Worm (Caenorhabditis elegans) whole organism, L3 larva: ENCODE data around the gene Y64H9A.2.
A peak's percentile ranks its signal among the peaks of the same experiment; 100 is the strongest.

Experiments
- R02D3.7 ChIP-seq: fragments of 150-350 bp; optimal IDR thresholded peaks from 2 replicates; lab custom pipeline; 2014; ENCODE audit warnings: missing biosample characterization, missing genetic modification characterization
- aly-2 ChIP-seq: fragments of 150-350 bp; optimal IDR thresholded peaks from 2 replicates; lab custom pipeline; 2014; ENCODE audit warnings: missing biosample characterization, missing genetic modification characterization
- ama-1 ChIP-seq: fragments of 150-350 bp; optimal IDR thresholded peaks from 2 replicates; lab custom pipeline; 2018
- ceh-9 ChIP-seq: sonication (generic microtip); optimal IDR thresholded peaks from 2 replicates; lab custom pipeline; 2018; ENCODE audit warnings: missing biosample characterization, missing genetic modification characterization
- egl-27 ChIP-seq: sonication (generic microtip); optimal IDR thresholded peaks from 4 replicates; lab custom pipeline; 2017; ENCODE audit warnings: missing biosample characterization, missing genetic modification reagents, missing genetic modification characterization
- elt-2 ChIP-seq: sonication (generic microtip); optimal IDR thresholded peaks from 2 replicates; lab custom pipeline; 2016; ENCODE audit warnings: missing genetic modification reagents, mild to moderate bottlenecking, missing genetic modification characterization, missing compliant biosample characterization
- fkh-10 ChIP-seq: sonication (generic microtip); optimal IDR thresholded peaks from 2 replicates; lab custom pipeline; 2017; ENCODE audit warnings: missing biosample characterization, missing genetic modification reagents, missing genetic modification characterization
- fos-1 ChIP-seq: fragments of 150-350 bp; optimal IDR thresholded peaks from 2 replicates; lab custom pipeline; 2014; ENCODE audit warnings: missing biosample characterization, missing genetic modification characterization
- lin-39 ChIP-seq: fragments of 150-350 bp; optimal IDR thresholded peaks from 2 replicates; lab custom pipeline; 2018; ENCODE audit warnings: missing biosample characterization, missing genetic modification reagents, missing genetic modification characterization
- nfya-1 ChIP-seq: sonication (generic microtip); optimal IDR thresholded peaks from 2 replicates; lab custom pipeline; 2017; ENCODE audit warnings: missing genetic modification characterization, mild to moderate bottlenecking, missing compliant biosample characterization, antibody characterized with exemption, moderate library complexity; ENCODE audit not compliant: insufficient read depth
- nhr-11 ChIP-seq: fragments of 150-350 bp; optimal IDR thresholded peaks from 2 replicates; lab custom pipeline; 2014; ENCODE audit warnings: missing biosample characterization, missing genetic modification characterization
- nhr-28 ChIP-seq: fragments of 150-350 bp; optimal IDR thresholded peaks from 2 replicates; lab custom pipeline; 2014; ENCODE audit warnings: missing biosample characterization, missing genetic modification characterization
- nhr-43 ChIP-seq: sonication (generic microtip); optimal IDR thresholded peaks from 2 replicates; lab custom pipeline; 2016; ENCODE audit warnings: mild to moderate bottlenecking, missing genetic modification characterization, missing compliant biosample characterization; ENCODE audit not compliant: poor library complexity, severe bottlenecking
- nhr-67 ChIP-seq: fragments of 150-350 bp; optimal IDR thresholded peaks from 2 replicates; lab custom pipeline; 2014; ENCODE audit warnings: missing biosample characterization, missing genetic modification characterization
- nhr-76 ChIP-seq: fragments of 150-350 bp; sonication (generic microtip); optimal IDR thresholded peaks from 5 replicates; lab custom pipeline; 2014; ENCODE audit warnings: missing biosample characterization, missing genetic modification characterization
- pha-4 ChIP-seq: fragments of 150-350 bp; optimal IDR thresholded peaks from 2 replicates; lab custom pipeline; 2014; ENCODE audit warnings: missing biosample characterization, missing genetic modification reagents, missing genetic modification characterization
- pqm-1 ChIP-seq: fragments of 150-350 bp; optimal IDR thresholded peaks from 2 replicates; lab custom pipeline; 2017; ENCODE audit warnings: missing biosample characterization, missing genetic modification characterization, inconsistent platforms
- snpc-4 ChIP-seq: fragments of 150-350 bp; optimal IDR thresholded peaks from 2 replicates; lab custom pipeline; 2014; ENCODE audit warnings: missing biosample characterization, missing genetic modification characterization
- unc-62 ChIP-seq: fragments of 150-350 bp; sonication (generic microtip); optimal IDR thresholded peaks from 4 replicates; lab custom pipeline; 2014; ENCODE audit warnings: missing biosample characterization, missing genetic modification reagents, missing genetic modification characterization

Y64H9A.2 gene

ce11 chrX:5086212-5086611, 42.4 kb downstream of the Y64H9A.2 start:
- TF ChIP-seq snpc-4 (tag; lab: Kevin White, UChicago) (peak; percentile 0), pha-4 (tag; lab: Kevin White, UChicago) (peak; percentile 72), fkh-10 (GFP tag; lab: Kevin White, UChicago) (no peak)

- TF ChIP-seq pqm-1 (tag; lab: Kevin White, UChicago) (peak; percentile 23), elt-2 (tag; lab: Kevin White, UChicago) (peak; percentile 30), unc-62 (GFP tag; lab: Kevin White, UChicago) (no peak)
- TF ChIP-seq, all 47 proteins: peak for 2
Measured at ce11 chrX:5087366-5087891, 43.7 kb downstream of the Y64H9A.2 start, which contains the start of gene pnk-4. pnk-4 (plus strand) TSS chrX:5087841.

- TF ChIP-seq nhr-43 (no peak), nfya-1 (tag; lab: Kevin White, UChicago) (no peak), nhr-28 (no peak), egl-27 (no peak), lin-39 (tag; lab: Kevin White, UChicago) (no peak), nhr-67 (tag; lab: Kevin White, UChicago) (no peak), ceh-9 (tag; lab: Kevin White, UChicago) (no peak), ama-1 (lab: Kevin White, UChicago) (no peak), snpc-4 (tag; lab: Kevin White, UChicago) (no peak), fos-1 (tag; lab: Kevin White, UChicago) (no peak), nhr-76 (tag; lab: Kevin White, UChicago) (no peak), nhr-11 (tag; lab: Kevin White, UChicago) (no peak), aly-2 (tag; lab: Kevin White, UChicago) (no peak), R02D3.7 (tag; lab: Kevin White, UChicago) (no peak)
Measured at ce11 chrX:5093997-5094396, 50.2 kb downstream of the Y64H9A.2 start.
